Fruit fly (Drosophila melanogaster): Measurements from ENCODE around the gene pip.

The pip gene

dm6 chr3L:19338234-19338633 is 825 bp upstream of the pip start:
- TF ChIP-seq CTCF (GFP tag; optimal IDR thresholded peaks at IDR 0.05) (no peak), danr (GFP tag; IDR thresholded peaks at IDR 0.05) (0 out of 2 replicates have a peak, but pooled peaks have one; percentile 21), CG6765 (GFP tag; optimal IDR thresholded peaks at IDR 0.05) (no peak), Aef1 (GFP tag; IDR thresholded peaks at IDR 0.05) (0 out of 3 replicates have a peak, but pooled peaks have one; percentile 13), Xbp1 (GFP tag; optimal IDR thresholded peaks at IDR 0.05) (peak; percentile 30), CG14710 (tag; optimal IDR thresholded peaks at IDR 0.05) (peak; percentile 24), org-1 (GFP tag; optimal IDR thresholded peaks at IDR 0.05) (no peak), CG1602 (GFP tag; optimal IDR thresholded peaks at IDR 0.05) (peak; percentile 4), CG17568 (GFP tag; optimal IDR thresholded peaks at IDR 0.05) (no peak), dmrt99B (tag; optimal IDR thresholded peaks at IDR 0.05) (peak; percentile 75), CG3065 (GFP tag; optimal IDR thresholded peaks at IDR 0.05) (no peak), gsb-n (tag; optimal IDR thresholded peaks at IDR 0.05) (peak; percentile 55), gro (GFP tag; optimal IDR thresholded peaks at IDR 0.05) (no peak), da (GFP tag; optimal IDR thresholded peaks at IDR 0.05) (no peak), CG30403 (GFP tag; optimal IDR thresholded peaks at IDR 0.05) (peak; percentile 34), cad (GFP tag; optimal IDR thresholded peaks at IDR 0.05) (no peak), CG17385 (GFP tag; optimal IDR thresholded peaks at IDR 0.05) (peak; percentile 35), schlank (tag; optimal IDR thresholded peaks at IDR 0.05) (no peak), CG10209 (GFP tag; optimal IDR thresholded peaks at IDR 0.05) (peak; percentile 7), CG11696 (GFP tag; IDR thresholded peaks at IDR 0.05) (no peak), CG11695 (GFP tag; IDR thresholded peaks at IDR 0.05) (0 out of 3 replicates have a peak, but pooled peaks have one; percentile 41), zen2 (GFP tag; IDR thresholded peaks at IDR 0.05; ENCODE audit: partially characterized antibody) (no peak), Hmx (GFP tag; optimal IDR thresholded peaks at IDR 0.05) (no peak), klu (GFP tag; IDR thresholded peaks at IDR 0.05) (no peak; the same call in 1 of the 2 replicates), Mes4 (GFP tag; optimal IDR thresholded peaks at IDR 0.05) (no peak), Hand (GFP tag; optimal IDR thresholded peaks at IDR 0.05) (no peak), Neu2 (GFP tag; optimal IDR thresholded peaks at IDR 0.05; ENCODE audit: borderline replicate concordance) (no peak), CG4404 (GFP tag; IDR thresholded peaks at IDR 0.05) (no peak), CG17186 (GFP tag; optimal IDR thresholded peaks at IDR 0.05) (no peak), z (GFP tag; IDR thresholded peaks at IDR 0.05) (no peak), H15 (GFP tag; IDR thresholded peaks at IDR 0.05) (no peak), ci (GFP tag; IDR thresholded peaks at IDR 0.05) (no peak), PHDP (tag; optimal IDR thresholded peaks at IDR 0.05) (peak; percentile 51), row (GFP tag; IDR thresholded peaks at IDR 0.05) (peak; percentile 67), pita (GFP tag; optimal IDR thresholded peaks at IDR 0.05) (no peak), Mrtf (GFP tag; IDR thresholded peaks at IDR 0.05) (0 out of 3 replicates have a peak, but pooled peaks have one; percentile 13), gt (GFP tag; IDR thresholded peaks at IDR 0.05) (no peak), gem (tag; optimal IDR thresholded peaks at IDR 0.05) (peak; percentile 78), CG2199 (GFP tag; IDR thresholded peaks at IDR 0.05) (no peak), Ptx1 (GFP tag; IDR thresholded peaks at IDR 0.05) (peak; percentile 78), lilli (GFP tag; optimal IDR thresholded peaks at IDR 0.05) (no peak), tap (tag; optimal IDR thresholded peaks at IDR 0.05) (peak; percentile 42), CG14860 (GFP tag; IDR thresholded peaks at IDR 0.05; ENCODE audit: partially characterized antibody) (no peak), CG13123 (GFP tag; optimal IDR thresholded peaks at IDR 0.05) (no peak), trh (GFP tag; optimal IDR thresholded peaks at IDR 0.05) (no peak), Vsx1 (GFP tag; optimal IDR thresholded peaks at IDR 0.05) (no peak), CG4424 (GFP tag; optimal IDR thresholded peaks at IDR 0.05) (peak; percentile 61), phol (tag; optimal IDR thresholded peaks at IDR 0.05) (peak; percentile 58), CG7556 (GFP tag; optimal IDR thresholded peaks at IDR 0.05) (no peak), dan (GFP tag; IDR thresholded peaks at IDR 0.05) (no peak), lola (GFP tag; optimal IDR thresholded peaks at IDR 0.05) (peak in 1 of 3 experiments; percentile 47), Dip2 (GFP tag; IDR thresholded peaks at IDR 0.05) (no peak)
